Fruit fly (Drosophila melanogaster): Measurements from ENCODE around the gene CG12991.

Gene CG12991

dm6 chrX:17579782-17580451 is at the start of gene CG12991 (continued):
- TF ChIP-seq CG34406 (GFP tag; optimal IDR thresholded peaks at IDR 0.05) (no peak), CG10631 (GFP tag; optimal IDR thresholded peaks at IDR 0.05) (no peak), salr (GFP tag; optimal IDR thresholded peaks at IDR 0.05) (no peak), cyc (GFP tag; optimal IDR thresholded peaks at IDR 0.05) (peak; percentile 16), OdsH (GFP tag; optimal IDR thresholded peaks at IDR 0.05) (no peak), spab (GFP tag; optimal IDR thresholded peaks at IDR 0.05) (no peak), CG7368 (GFP tag; optimal IDR thresholded peaks at IDR 0.05) (no peak), ss (GFP tag; optimal IDR thresholded peaks at IDR 0.05) (peak; percentile 32 to 49)

DNA sequence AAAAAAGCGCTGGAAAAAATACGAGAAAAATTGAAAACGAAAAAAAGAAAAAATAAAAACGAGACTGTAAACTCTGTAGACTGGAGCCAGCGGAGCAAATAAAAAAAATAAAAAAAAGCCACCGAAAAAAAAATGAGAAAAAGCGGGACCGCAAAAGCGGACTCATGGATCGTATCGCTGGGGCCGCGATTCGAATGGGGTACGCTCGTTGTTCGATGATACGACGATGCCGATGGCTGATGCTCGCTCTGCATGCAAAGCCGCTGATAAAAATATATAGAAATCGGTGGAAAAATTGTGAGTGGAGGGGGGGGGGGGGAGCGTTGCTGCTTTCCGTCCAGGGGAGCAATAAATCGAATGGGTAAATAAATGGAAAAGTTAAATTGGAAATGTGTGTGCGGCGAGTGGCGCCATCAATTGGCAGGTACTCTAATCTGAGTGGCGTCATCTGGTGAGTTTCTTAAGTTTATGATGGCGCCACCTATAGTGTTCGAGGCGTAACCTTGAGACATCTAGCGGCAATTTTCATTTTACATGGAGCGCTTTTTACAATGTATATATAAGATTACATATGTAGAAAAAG is 48.0 kb upstream of the CG12991 start:
- TF ChIP-seq Sox14 (GFP tag; optimal IDR thresholded peaks at IDR 0.05) = peak; percentile 78
- TF ChIP-seq cyc (GFP tag; optimal IDR thresholded peaks at IDR 0.05) = peak; percentile 39
- peak; percentile 79 for TF ChIP-seq Smox (GFP tag; optimal IDR thresholded peaks at IDR 0.05)
- peak; percentile 93 for TF ChIP-seq dac (GFP tag; optimal IDR thresholded peaks at IDR 0.05)
- peak; percentile 89 for TF ChIP-seq OdsH (GFP tag; optimal IDR thresholded peaks at IDR 0.05)
- peak; percentile 78 for TF ChIP-seq acj6 (GFP tag; optimal IDR thresholded peaks at IDR 0.05)
- TF ChIP-seq CG4318 (GFP tag; optimal IDR thresholded peaks at IDR 0.05) = peak; percentile 54
- peak; percentile 71 for TF ChIP-seq CG31627 (GFP tag; optimal IDR thresholded peaks at IDR 0.05)
- TF ChIP-seq Hr38 (GFP tag; optimal IDR thresholded peaks at IDR 0.05) = peak; percentile 11
- TF ChIP-seq CG15336 (GFP tag; IDR thresholded peaks at IDR 0.05) = peak; percentile 98
- peak; percentile 98 for TF ChIP-seq Lpt (GFP tag; optimal IDR thresholded peaks at IDR 0.05)
- peak; percentile 48 for TF ChIP-seq fkh (GFP tag; optimal IDR thresholded peaks at IDR 0.05)
- TF ChIP-seq Blimp-1 (GFP tag; optimal IDR thresholded peaks at IDR 0.05) = peak; percentile 78
- TF ChIP-seq CG10631 (GFP tag; optimal IDR thresholded peaks at IDR 0.05) = peak; percentile 79
- peak; percentile 85 for TF ChIP-seq esn (GFP tag; optimal IDR thresholded peaks at IDR 0.05)
- TF ChIP-seq CG6276 (GFP tag; optimal IDR thresholded peaks at IDR 0.05) = peak; percentile 100
- TF ChIP-seq CG8319 (GFP tag; optimal IDR thresholded peaks at IDR 0.05) = peak; percentile 89
- TF ChIP-seq svp (GFP tag) = peak; percentile 95
- peak; percentile 82 for TF ChIP-seq Hr4 (GFP tag; optimal IDR thresholded peaks at IDR 0.05)
- peak; percentile 88 for TF ChIP-seq topi (GFP tag; optimal IDR thresholded peaks at IDR 0.05)
- TF ChIP-seq CG11294 (GFP tag; IDR thresholded peaks at IDR 0.05) = peak; percentile 54; the same call in 1 of the 2 replicates
- TF ChIP-seq CG32006 (GFP tag; optimal IDR thresholded peaks at IDR 0.05) = peak; percentile 91
- TF ChIP-seq lz (GFP tag; optimal IDR thresholded peaks at IDR 0.05) = peak; percentile 72
- TF ChIP-seq eg (GFP tag; IDR thresholded peaks at IDR 0.05) = peak; percentile 98
- TF ChIP-seq CG11902 (GFP tag; optimal IDR thresholded peaks at IDR 0.05) = peak; percentile 53
- peak; percentile 21 for TF ChIP-seq Ets21C (GFP tag; optimal IDR thresholded peaks at IDR 0.05)
- TF ChIP-seq CG7368 (GFP tag; optimal IDR thresholded peaks at IDR 0.05) = peak; percentile 94
- TF ChIP-seq spab (GFP tag; optimal IDR thresholded peaks at IDR 0.05) = peak; percentile 98
- TF ChIP-seq CG6854 (GFP tag; optimal IDR thresholded peaks at IDR 0.05) = peak; percentile 99
- TF ChIP-seq pdm3 (GFP tag; optimal IDR thresholded peaks at IDR 0.05) = peak; percentile 92
- TF ChIP-seq achi (GFP tag; optimal IDR thresholded peaks at IDR 0.05) = peak; percentile 94
- TF ChIP-seq CG9139 (GFP tag; optimal IDR thresholded peaks at IDR 0.05) = peak; percentile 100
- TF ChIP-seq salr (GFP tag; optimal IDR thresholded peaks at IDR 0.05) = peak; percentile 12 to 95
- TF ChIP-seq CG1621 (tag; optimal IDR thresholded peaks at IDR 0.05) = peak; percentile 90
- peak; percentile 95 for TF ChIP-seq Sox102F (GFP tag; optimal IDR thresholded peaks at IDR 0.05)
- TF ChIP-seq CG10669 (GFP tag; optimal IDR thresholded peaks at IDR 0.05) = peak; percentile 89
- peak; percentile 94 for TF ChIP-seq CG6792 (GFP tag; optimal IDR thresholded peaks at IDR 0.05)
- peak; percentile 98 for TF ChIP-seq net (GFP tag; optimal IDR thresholded peaks at IDR 0.05)
- peak; percentile 65 for TF ChIP-seq Hr39 (GFP tag; optimal IDR thresholded peaks at IDR 0.05)
- TF ChIP-seq CG3919 (GFP tag; optimal IDR thresholded peaks at IDR 0.05) = peak; percentile 90
- TF ChIP-seq CG11762 (GFP tag; optimal IDR thresholded peaks at IDR 0.05; ENCODE audit: insufficient read depth) = peak; percentile 94
- TF ChIP-seq CG8119 (GFP tag; IDR thresholded peaks at IDR 0.05) = peak; percentile 99
- TF ChIP-seq CG6808 (GFP tag; optimal IDR thresholded peaks at IDR 0.05) = peak; percentile 99
- TF ChIP-seq CG8632 (GFP tag; optimal IDR thresholded peaks at IDR 0.05) = peak; percentile 94
- TF ChIP-seq Eip93F (GFP tag; optimal IDR thresholded peaks at IDR 0.05) = peak; percentile 79
